Fruit fly (Drosophila melanogaster) whole organism, embryonic: ENCODE measurements around the gene Sqor.
A peak's percentile ranks its signal among the peaks of the same experiment; 100 is the strongest.

Experiments used
- BtbVII ChIP-seq: fragments of 200-800 bp; sonication (Bioruptor generic); optimal IDR thresholded peaks from 3 replicates; lab custom pipeline; 2017; ENCODE audit warnings: missing biosample characterization, mild to moderate bottlenecking, missing genetic modification characterization
- CG11456 ChIP-seq: fragments of 200-800 bp; sonication (Bioruptor generic); IDR thresholded peaks from 3 replicates; pipeline ENCODE4 v1.3.6; 2022; ENCODE audit warnings: missing biosample characterization, missing genetic modification characterization
- CG12104 ChIP-seq: fragments of 200-800 bp; sonication (Bioruptor generic); optimal IDR thresholded peaks from 3 replicates; lab custom pipeline; 2016; ENCODE audit warnings: missing biosample characterization, missing genetic modification characterization
- CG12219 ChIP-seq: fragments of 200-800 bp; sonication (Bioruptor generic); optimal IDR thresholded peaks from 3 replicates; lab custom pipeline; 2018; ENCODE audit warnings: missing biosample characterization, mild to moderate bottlenecking, missing genetic modification characterization
- CG12942 ChIP-seq: fragments of 200-800 bp; sonication (Bioruptor generic); optimal IDR thresholded peaks from 3 replicates; lab custom pipeline; 2016; ENCODE audit warnings: missing biosample characterization, missing genetic modification characterization
- CG14441 ChIP-seq: fragments of 200-800 bp; sonication (Bioruptor generic); IDR thresholded peaks from 2 replicates; pipeline ENCODE4 v1.3.6; 2022; ENCODE audit warnings: missing biosample characterization, missing genetic modification characterization
- CG14860 ChIP-seq: fragments of 200-800 bp; sonication (Bioruptor generic); IDR thresholded peaks from 3 replicates; pipeline ENCODE4 v1.3.6; 2022; ENCODE audit warnings: missing biosample characterization, missing genetic modification characterization; ENCODE audit not compliant: partially characterized antibody
- CG16815 ChIP-seq: fragments of 200-800 bp; sonication (Bioruptor generic); optimal IDR thresholded peaks from 3 replicates; lab custom pipeline; 2017; ENCODE audit warnings: missing biosample characterization, mild to moderate bottlenecking, missing genetic modification characterization
- CG17359 ChIP-seq: fragments of 200-800 bp; sonication (Bioruptor generic); optimal IDR thresholded peaks from 3 replicates; lab custom pipeline; 2018; ENCODE audit warnings: missing biosample characterization, mild to moderate bottlenecking, missing genetic modification characterization, moderate library complexity
- CG17829 ChIP-seq: fragments of 200-800 bp; optimal IDR thresholded peaks from 2 replicates; lab custom pipeline; 2019; ENCODE audit warnings: missing biosample characterization, mild to moderate bottlenecking, missing genetic modification characterization, moderate library complexity
- CG2116 ChIP-seq: fragments of 200-800 bp; sonication (Bioruptor generic); optimal IDR thresholded peaks from 3 replicates; lab custom pipeline; 2018; ENCODE audit warnings: missing biosample characterization, mild to moderate bottlenecking, missing genetic modification characterization
- CG31365 ChIP-seq: fragments of 200-800 bp; sonication (Bioruptor generic); optimal IDR thresholded peaks from 2 replicates; lab custom pipeline; 2018; ENCODE audit warnings: missing biosample characterization, mild to moderate bottlenecking, missing genetic modification characterization
- CG4854 ChIP-seq: fragments of 200-800 bp; sonication (Bioruptor generic); optimal IDR thresholded peaks from 2 replicates; lab custom pipeline; 2016; ENCODE audit warnings: missing biosample characterization, missing genetic modification characterization, inconsistent platforms
- CG5245 ChIP-seq: fragments of 200-800 bp; sonication (Bioruptor generic); optimal IDR thresholded peaks from 3 replicates; lab custom pipeline; 2016; ENCODE audit warnings: missing biosample characterization, missing genetic modification characterization
- CG7556 ChIP-seq: fragments of 200-800 bp; sonication (Bioruptor generic); optimal IDR thresholded peaks from 2 replicates; lab custom pipeline; 2017; ENCODE audit warnings: missing biosample characterization, mild to moderate bottlenecking, missing genetic modification characterization
- CG9437 ChIP-seq: fragments of 200-800 bp; sonication (Bioruptor generic); optimal IDR thresholded peaks from 2 replicates; lab custom pipeline; 2018; ENCODE audit warnings: missing biosample characterization, mild to moderate bottlenecking, missing genetic modification characterization
- Dip2 ChIP-seq: fragments of 200-800 bp; sonication (Bioruptor generic); IDR thresholded peaks from 2 replicates; pipeline ENCODE4 v1.3.6; 2022; ENCODE audit warnings: missing biosample characterization, missing genetic modification characterization
- Doc2 ChIP-seq: fragments of 200-800 bp; sonication (Bioruptor generic); IDR thresholded peaks from 2 replicates; pipeline ENCODE4 v1.3.6; 2022; ENCODE audit warnings: missing biosample characterization, missing genetic modification characterization
- Dref ChIP-seq: fragments of 200-800 bp; sonication (Bioruptor generic); IDR thresholded peaks from 2 replicates; pipeline ENCODE4 v1.3.6; 2022; ENCODE audit warnings: missing biosample characterization, missing genetic modification characterization
- E2f1 ChIP-seq: fragments of 200-800 bp; sonication (Bioruptor generic); IDR thresholded peaks from 2 replicates; pipeline ENCODE4 v1.3.6; 2022; ENCODE audit warnings: missing biosample characterization, missing genetic modification characterization
- Eip74EF ChIP-seq, 2 experiments: fragments of 200-800 bp in 1 of 2; fragments of >200 bp in 1 of 2; sonication (Bioruptor generic) in 1 of 2; optimal IDR thresholded peaks; 2 replicates each; lab custom pipeline; 2017 to 2019; ENCODE audit warnings: missing biosample characterization in 2 of 2, missing genetic modification characterization in 2 of 2, mild to moderate bottlenecking in 1 of 2, moderate library complexity in 1 of 2
- HLH4C ChIP-seq: fragments of 200-800 bp; sonication (Bioruptor generic); IDR thresholded peaks from 3 replicates; pipeline ENCODE4 v1.3.6; 2022; ENCODE audit warnings: missing biosample characterization, missing genetic modification characterization; ENCODE audit not compliant: partially characterized antibody
- HLH54F ChIP-seq: fragments of 200-800 bp; sonication (Bioruptor generic); optimal IDR thresholded peaks from 3 replicates; lab custom pipeline; 2016; ENCODE audit warnings: missing biosample characterization, missing genetic modification characterization
- Hmr ChIP-seq: fragments of 200-800 bp; sonication (Bioruptor generic); optimal IDR thresholded peaks from 3 replicates; lab custom pipeline; 2017; ENCODE audit warnings: mild to moderate bottlenecking, missing biosample characterization, missing genetic modification reagents, missing genetic modification characterization
- Lpt ChIP-seq: fragments of >200 bp; optimal IDR thresholded peaks from 2 replicates; lab custom pipeline; 2018; ENCODE audit warnings: missing biosample characterization, missing genetic modification characterization
- MBD-R2 ChIP-seq: fragments of 200-800 bp; sonication (Bioruptor generic); IDR thresholded peaks from 2 replicates; pipeline ENCODE4 v1.3.6; 2022; ENCODE audit warnings: missing biosample characterization, missing genetic modification characterization
- Mad ChIP-seq: fragments of 200-800 bp; sonication (Bioruptor generic); optimal IDR thresholded peaks from 2 replicates; lab custom pipeline; 2016; ENCODE audit warnings: missing biosample characterization, missing genetic modification characterization
- NK7.1 ChIP-seq: fragments of 200-800 bp; sonication (Bioruptor generic); optimal IDR thresholded peaks from 3 replicates; lab custom pipeline; 2016; ENCODE audit warnings: missing biosample characterization, missing genetic modification characterization
- Oaz ChIP-seq: fragments of 200-800 bp; sonication (Bioruptor generic); IDR thresholded peaks from 2 replicates; pipeline ENCODE4 v1.3.6; 2022; ENCODE audit warnings: missing biosample characterization, missing genetic modification characterization
- Rfx ChIP-seq: fragments of 200-800 bp; sonication (Bioruptor generic); IDR thresholded peaks from 2 replicates; pipeline ENCODE4 v1.3.6; 2022; ENCODE audit warnings: missing biosample characterization, missing genetic modification characterization
- Spps ChIP-seq: fragments of 200-800 bp; sonication (Bioruptor generic); optimal IDR thresholded peaks from 2 replicates; lab custom pipeline; 2018; ENCODE audit warnings: missing biosample characterization, mild to moderate bottlenecking, missing genetic modification characterization
- Trl ChIP-seq, 3 experiments: fragments of >200 bp in 2 of 3; fragments of 200-800 bp in 1 of 3; sonication (Bioruptor generic) in 1 of 3; optimal IDR thresholded peaks; 2 replicates in 1 of 3; 3 replicates in 2 of 3; lab custom pipeline; 2016 to 2017; ENCODE audit warnings: missing biosample characterization in 1 of 3, missing genetic modification characterization in 1 of 3
- Xrp1 ChIP-seq: fragments of 200-800 bp; sonication (Bioruptor generic); IDR thresholded peaks from 2 replicates; pipeline ENCODE4 v1.3.6; 2022; ENCODE audit warnings: missing biosample characterization, missing genetic modification characterization
- YL-1 ChIP-seq: fragments of 200-800 bp; sonication (Bioruptor generic); optimal IDR thresholded peaks from 3 replicates; lab custom pipeline; 2017; ENCODE audit warnings: missing biosample characterization, mild to moderate bottlenecking, missing genetic modification characterization
- ara ChIP-seq: fragments of 200-800 bp; sonication (Bioruptor generic); IDR thresholded peaks from 2 replicates; pipeline ENCODE4 v1.3.6; 2022; ENCODE audit warnings: missing biosample characterization, missing genetic modification characterization
- crc ChIP-seq: fragments of 200-800 bp; sonication (Bioruptor generic); optimal IDR thresholded peaks from 2 replicates; lab custom pipeline; 2016; ENCODE audit warnings: missing biosample characterization, missing genetic modification characterization
- crol ChIP-seq: fragments of 200-800 bp; sonication (Bioruptor generic); IDR thresholded peaks from 2 replicates; pipeline ENCODE4 v1.3.6; 2022; ENCODE audit warnings: missing biosample characterization, missing genetic modification characterization
- dpn ChIP-seq, 2 experiments: fragments of 200-800 bp; sonication (Bioruptor generic); optimal IDR thresholded peaks; 3 replicates each; lab custom pipeline; 2016; ENCODE audit warnings: missing biosample characterization in 2 of 2, missing genetic modification characterization in 2 of 2
- dysf ChIP-seq: fragments of 200-800 bp; sonication (Bioruptor generic); IDR thresholded peaks from 3 replicates; pipeline ENCODE4 v1.3.6; 2022; ENCODE audit warnings: missing biosample characterization, missing genetic modification characterization
- eyg ChIP-seq: fragments of 200-800 bp; sonication (Bioruptor generic); optimal IDR thresholded peaks from 3 replicates; lab custom pipeline; 2016; ENCODE audit warnings: missing biosample characterization, missing genetic modification characterization
- ind ChIP-seq: fragments of 200-800 bp; sonication (Bioruptor generic); optimal IDR thresholded peaks from 3 replicates; lab custom pipeline; 2016; ENCODE audit warnings: missing biosample characterization, missing genetic modification characterization
- lilli ChIP-seq: fragments of 200-800 bp; sonication (Bioruptor generic); optimal IDR thresholded peaks from 3 replicates; lab custom pipeline; 2016; ENCODE audit warnings: missing biosample characterization, missing genetic modification characterization
- lola ChIP-seq, 3 experiments: fragments of >200 bp in 2 of 3; fragments of 200-800 bp in 1 of 3; sonication (Bioruptor generic) in 1 of 3; optimal IDR thresholded peaks; 2 replicates each; lab custom pipeline; 2017 to 2019; ENCODE audit warnings: missing biosample characterization in 3 of 3, missing genetic modification characterization in 3 of 3, mild to moderate bottlenecking in 1 of 3, moderate library complexity in 1 of 3
- mam ChIP-seq: fragments of 200-800 bp; sonication (Bioruptor generic); optimal IDR thresholded peaks from 3 replicates; lab custom pipeline; 2016; ENCODE audit warnings: missing biosample characterization, missing genetic modification characterization
- nmo ChIP-seq: fragments of 200-800 bp; sonication (Bioruptor generic); optimal IDR thresholded peaks from 2 replicates; lab custom pipeline; 2018; ENCODE audit warnings: missing biosample characterization, mild to moderate bottlenecking, missing genetic modification characterization, moderate library complexity
- pum ChIP-seq: fragments of 200-800 bp; sonication (Bioruptor generic); optimal IDR thresholded peaks from 2 replicates; lab custom pipeline; 2016; ENCODE audit warnings: missing biosample characterization, missing genetic modification characterization
- sc ChIP-seq, 3 experiments: fragments of >200 bp in 2 of 3; fragments of 200-800 bp in 1 of 3; sonication (Bioruptor generic) in 1 of 3; optimal IDR thresholded peaks; 2 replicates in 2 of 3; 3 replicates in 1 of 3; lab custom pipeline; 2017; ENCODE audit warnings: mild to moderate bottlenecking in 1 of 3, missing biosample characterization in 1 of 3, missing genetic modification characterization in 1 of 3, missing genetic modification reagents in 1 of 3
- tio ChIP-seq: fragments of 200-800 bp; sonication (Bioruptor generic); optimal IDR thresholded peaks from 2 replicates; lab custom pipeline; 2017; ENCODE audit warnings: missing biosample characterization, missing genetic modification characterization, inconsistent platforms
- tna ChIP-seq: fragments of 200-800 bp; sonication (Bioruptor generic); IDR thresholded peaks from 2 replicates; pipeline ENCODE4 v1.3.6; 2022; ENCODE audit warnings: missing biosample characterization, missing genetic modification characterization; ENCODE audit not compliant: partially characterized antibody
- twi ChIP-seq: fragments of 200-800 bp; optimal IDR thresholded peaks from 2 replicates; lab custom pipeline; 2019; ENCODE audit warnings: missing biosample characterization, mild to moderate bottlenecking, missing genetic modification characterization, moderate library complexity

Gene Sqor

DNA sequence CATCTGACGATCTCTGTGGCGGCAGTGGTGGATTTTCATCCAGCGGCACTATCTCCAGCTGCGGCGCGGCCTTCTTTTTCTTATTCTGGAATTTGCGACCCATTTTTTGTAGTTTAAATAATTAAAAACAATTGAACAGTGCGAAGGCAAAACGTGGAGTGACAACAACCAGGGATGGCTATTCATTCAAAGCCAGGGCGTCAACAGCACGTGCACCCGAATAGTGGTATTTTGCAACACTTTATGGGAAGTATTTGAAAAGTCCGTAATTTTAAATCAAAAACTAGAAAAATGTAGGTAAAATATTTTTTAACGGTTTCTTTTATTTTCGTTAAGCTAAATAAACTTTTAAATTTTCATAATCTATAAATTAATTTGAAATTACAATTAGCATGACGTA, 42.7 kb downstream of the Sqor start, which contains the start of gene CG11583 (continued):
- TF ChIP-seq BtbVII (GFP tag; lab: Kevin White, UChicago) = peak; percentile 5
- TF ChIP-seq Trl (optimal IDR thresholded peaks at IDR 0.05; lab: Kevin White, UChicago) = no peak
- peak; percentile 34 for TF ChIP-seq Trl (GFP tag; optimal IDR thresholded peaks at IDR 0.05; lab: Kevin White, UChicago)
- TF ChIP-seq CG2116 = peak; percentile 23
- no peak for TF ChIP-seq lola (GFP tag; optimal IDR thresholded peaks at IDR 0.05; lab: Kevin White, UChicago)
- TF ChIP-seq pum (GFP tag; lab: Kevin White, UChicago) = no peak
- TF ChIP-seq Oaz (GFP tag; lab: Robert Waterston, UW) = no peak
- TF ChIP-seq Mad (GFP tag; lab: Kevin White, UChicago) = peak; percentile 24
- TF ChIP-seq dysf (GFP tag; lab: Robert Waterston, UW) = no peak
- TF ChIP-seq sc (optimal IDR thresholded peaks at IDR 0.05; lab: Kevin White, UChicago) = no peak
- no peak for TF ChIP-seq sc (GFP tag; optimal IDR thresholded peaks at IDR 0.05; lab: Kevin White, UChicago)
- TF ChIP-seq crol (GFP tag; lab: Robert Waterston, UW) = no peak
- no peak for TF ChIP-seq CG31365 (tag; lab: Kevin White, UChicago)
- no peak for TF ChIP-seq tio (GFP tag; lab: Kevin White, UChicago)
- TF ChIP-seq ara (GFP tag; lab: Robert Waterston, UW) = no peak
- peak; percentile 46 for TF ChIP-seq CG17829 (tag; lab: Kevin White, UChicago)
- TF ChIP-seq MBD-R2 (GFP tag; lab: Robert Waterston, UW) = peak; percentile 89
- no peak for TF ChIP-seq Dip2 (GFP tag; lab: Robert Waterston, UW)
- peak; percentile 36 for TF ChIP-seq ind
- no peak for TF ChIP-seq tna (GFP tag; lab: Robert Waterston, UW)
- TF ChIP-seq twi (tag; lab: Kevin White, UChicago) = peak; percentile 30
- TF ChIP-seq E2f1 (GFP tag; lab: Robert Waterston, UW) = no peak
- no peak for TF ChIP-seq Doc2 (GFP tag; lab: Robert Waterston, UW)
- TF ChIP-seq Rfx (GFP tag; lab: Robert Waterston, UW) = peak; percentile 58
- TF ChIP-seq eyg = no peak
- TF ChIP-seq lilli (GFP tag; lab: Kevin White, UChicago) = no peak
- peak; percentile 3 for TF ChIP-seq crc
- TF ChIP-seq nmo (GFP tag; lab: Kevin White, UChicago) = peak; percentile 24
- no peak for TF ChIP-seq CG12104 (GFP tag; lab: Kevin White, UChicago)
- TF ChIP-seq CG12219 (GFP tag; lab: Kevin White, UChicago) = no peak
- TF ChIP-seq HLH54F (GFP tag; lab: Kevin White, UChicago) = peak; percentile 59
- TF ChIP-seq CG12942 (GFP tag; lab: Kevin White, UChicago) = peak; percentile 24
- peak; percentile 61; the same call in 1 of the 3 replicates for TF ChIP-seq CG11456
- TF ChIP-seq HLH4C (GFP tag; lab: Robert Waterston, UW) = no peak
- no peak for TF ChIP-seq Lpt
- TF ChIP-seq mam (GFP tag; lab: Kevin White, UChicago) = peak; percentile 69
- peak; percentile 15 for TF ChIP-seq CG5245 (GFP tag; lab: Kevin White, UChicago)
- no peak for TF ChIP-seq CG14860 (GFP tag; lab: Robert Waterston, UW)
- TF ChIP-seq YL-1 (GFP tag; lab: Kevin White, UChicago) = peak; percentile 88
- no peak for TF ChIP-seq CG14441 (GFP tag; lab: Robert Waterston, UW)
- TF ChIP-seq CG17359 = no peak
- no peak for TF ChIP-seq CG16815 (GFP tag; lab: Kevin White, UChicago)
- no peak for TF ChIP-seq Spps
- peak; percentile 35; the same call in 1 of the 2 replicates for TF ChIP-seq Xrp1 (GFP tag; lab: Robert Waterston, UW)
- TF ChIP-seq CG9437 = no peak
- no peak for TF ChIP-seq Eip74EF (GFP tag; optimal IDR thresholded peaks at IDR 0.05; lab: Kevin White, UChicago)
- no peak for TF ChIP-seq Hmr
- peak; percentile 24 for TF ChIP-seq CG4854 (GFP tag; lab: Kevin White, UChicago)
- TF ChIP-seq CG7556 = no peak
- no peak for TF ChIP-seq NK7.1 (GFP tag; lab: Kevin White, UChicago)
- TF ChIP-seq dpn (GFP tag; optimal IDR thresholded peaks at IDR 0.05; lab: Kevin White, UChicago) = peak; percentile 48 to 62
- TF ChIP-seq Dref (GFP tag; lab: Robert Waterston, UW) = peak; percentile 38; the same call in 1 of the 2 replicates
